Worm (Caenorhabditis elegans) whole organism, mixed stage, embryonic: ENCODE data around the gene sri-62.

Experiments
- lin-32 ChIP-seq: fragments of 200-800 bp; sonication (Bioruptor generic); optimal IDR thresholded peaks from 2 replicates; lab custom pipeline; 2018; ENCODE audit warnings: mild to moderate bottlenecking, missing genetic modification characterization, missing compliant biosample characterization
- mab-5 ChIP-seq: fragments of 150-350 bp; optimal IDR thresholded peaks from 2 replicates; lab custom pipeline; 2014; ENCODE audit warnings: missing biosample characterization, missing genetic modification characterization
- nhr-12 ChIP-seq: fragments of 150-350 bp; optimal IDR thresholded peaks from 2 replicates; lab custom pipeline; 2014; ENCODE audit warnings: missing biosample characterization, missing genetic modification characterization
- nhr-28 ChIP-seq: fragments of 150-350 bp; optimal IDR thresholded peaks from 2 replicates; lab custom pipeline; 2014; ENCODE audit warnings: missing biosample characterization, missing genetic modification characterization
- nhr-76 ChIP-seq: sonication (generic microtip); optimal IDR thresholded peaks from 2 replicates; lab custom pipeline; 2017; ENCODE audit warnings: missing biosample characterization, missing genetic modification characterization

- TF ChIP-seq nhr-12 (tag; lab: Kevin White, UChicago), result no peak
- TF ChIP-seq nhr-28 (tag; lab: Kevin White, UChicago), result no peak
- TF ChIP-seq nhr-76 (tag; lab: Kevin White, UChicago), result no peak
- TF ChIP-seq lin-32 (GFP tag; lab: Kevin White, UChicago), result no peak
- TF ChIP-seq mab-5, result no peak
Measured at ce11 chrII:2707872-2708271, 9.6 kb upstream of the sri-62 start, which contains the start of gene Y47G7B.2.
